Fruit fly (Drosophila melanogaster): ENCODE measurements around the gene CG11529.
A peak's percentile ranks its signal among the peaks of the same experiment; 100 is the strongest.

CG11529 gene

DNA sequence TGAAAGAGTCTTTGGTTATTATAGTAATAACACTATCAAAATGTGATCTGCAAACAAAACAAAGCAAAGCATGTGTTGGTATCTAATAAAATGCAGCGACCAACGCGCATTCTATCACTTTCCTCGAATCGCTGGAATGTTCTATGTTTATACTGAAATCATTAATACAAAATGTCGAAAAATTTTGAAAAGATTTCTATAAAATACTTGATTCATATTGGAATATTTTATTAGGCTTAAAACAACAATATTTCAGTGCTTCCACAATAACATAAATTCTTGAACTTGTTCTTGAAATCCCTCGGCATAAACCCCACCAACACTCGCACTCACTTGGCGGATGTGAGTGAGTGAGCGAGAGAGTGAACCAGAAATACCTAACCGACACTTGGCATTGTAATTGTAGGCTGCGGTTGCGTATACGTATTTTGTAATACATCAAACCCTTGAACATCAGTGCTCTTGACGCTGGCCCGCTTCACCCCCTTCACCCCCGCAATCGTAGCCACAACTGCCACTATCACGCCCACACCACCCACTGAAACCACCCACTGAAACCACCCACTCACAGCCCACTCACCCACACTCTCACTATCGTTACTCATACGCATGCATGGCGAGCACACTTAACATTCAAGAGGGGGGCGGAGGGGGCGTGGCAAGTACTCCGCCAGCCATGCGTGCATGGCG, 25.5 kb downstream of the CG11529 start (continued):
- TF ChIP-seq CG6689 (GFP tag; IDR thresholded peaks at IDR 0.05) (peak; percentile 52), abd-A (tag; optimal IDR thresholded peaks at IDR 0.05) (no peak), CG16813 (GFP tag; IDR thresholded peaks at IDR 0.05; ENCODE audit: partially characterized antibody) (no peak), CG7963 (GFP tag; IDR thresholded peaks at IDR 0.05; ENCODE audit: partially characterized antibody) (no peak), MTF-1 (GFP tag; optimal IDR thresholded peaks at IDR 0.05; ENCODE audit: borderline replicate concordance) (peak; percentile 17), CG42726 (GFP tag; IDR thresholded peaks at IDR 0.05; ENCODE audit: partially characterized antibody) (no peak), nmo (GFP tag; optimal IDR thresholded peaks at IDR 0.05) (peak; percentile 48), CG32532 (GFP tag; IDR thresholded peaks at IDR 0.05) (peak; percentile 39; the same call in 1 of the 2 replicates), CG17802 (tag; optimal IDR thresholded peaks at IDR 0.05) (no peak), D19A (tag; optimal IDR thresholded peaks at IDR 0.05) (peak; percentile 56), CG4617 (GFP tag; optimal IDR thresholded peaks at IDR 0.05; ENCODE audit: borderline replicate concordance) (no peak), trem (tag; optimal IDR thresholded peaks at IDR 0.05) (no peak), stc (GFP tag; IDR thresholded peaks at IDR 0.05) (peak; percentile 58), bab2 (GFP tag; optimal IDR thresholded peaks at IDR 0.05) (no peak), NfI (GFP tag; optimal IDR thresholded peaks at IDR 0.05) (peak; percentile 9), CG12219 (GFP tag; optimal IDR thresholded peaks at IDR 0.05) (peak; percentile 43), sd (tag; optimal IDR thresholded peaks at IDR 0.05) (peak; percentile 72), gcm2 (GFP tag; optimal IDR thresholded peaks at IDR 0.05) (no peak), Blimp-1 (GFP tag; optimal IDR thresholded peaks at IDR 0.05) (peak; percentile 52), CG7745 (tag; optimal IDR thresholded peaks at IDR 0.05) (no peak), CTCF (GFP tag; optimal IDR thresholded peaks at IDR 0.05) (no peak), caup (GFP tag; optimal IDR thresholded peaks at IDR 0.05; ENCODE audit: severe bottlenecking) (peak; percentile 12), Dip2 (GFP tag; IDR thresholded peaks at IDR 0.05) (no peak), CG17186 (GFP tag; optimal IDR thresholded peaks at IDR 0.05) (no peak), sr (GFP tag; IDR thresholded peaks at IDR 0.05) (peak; percentile 79), zfh1 (GFP tag; IDR thresholded peaks at IDR 0.05) (peak; percentile 64), MESR4 (GFP tag; optimal IDR thresholded peaks at IDR 0.05) (no peak), fd96Cb (tag; optimal IDR thresholded peaks at IDR 0.05) (peak; percentile 11), CG16779 (GFP tag; IDR thresholded peaks at IDR 0.05) (peak; percentile 6; the same call in 1 of the 2 replicates), tgo (GFP tag; IDR thresholded peaks at IDR 0.05) (peak; percentile 22; the same call in 1 of the 3 replicates), CG12299 (tag; optimal IDR thresholded peaks at IDR 0.05) (no peak), CG10431 (GFP tag; optimal IDR thresholded peaks at IDR 0.05) (no peak), pnt (GFP tag; optimal IDR thresholded peaks at IDR 0.05) (no peak), ERR (GFP tag; optimal IDR thresholded peaks at IDR 0.05) (no peak), gem (tag; optimal IDR thresholded peaks at IDR 0.05) (peak; percentile 65), CG18262 (tag; optimal IDR thresholded peaks at IDR 0.05) (peak; percentile 56), CG11247 (GFP tag; IDR thresholded peaks at IDR 0.05) (0 out of 2 replicates have a peak, but pooled peaks have one; percentile 31), CG10979 (tag; optimal IDR thresholded peaks at IDR 0.05) (no peak), Bteb2 (GFP tag; optimal IDR thresholded peaks at IDR 0.05) (no peak), CG13123 (GFP tag; optimal IDR thresholded peaks at IDR 0.05) (no peak), ranshi (GFP tag; IDR thresholded peaks at IDR 0.05) (peak; percentile 63), Opbp (GFP tag; IDR thresholded peaks at IDR 0.05; ENCODE audit: partially characterized antibody) (no peak), PHDP (tag; optimal IDR thresholded peaks at IDR 0.05) (peak; percentile 72), CG14014 (GFP tag; IDR thresholded peaks at IDR 0.05) (peak; percentile 62; the same call in 1 of the 2 replicates), CG4424 (GFP tag; optimal IDR thresholded peaks at IDR 0.05) (peak; percentile 2), crol (GFP tag; IDR thresholded peaks at IDR 0.05) (peak; percentile 89), Dbx (GFP tag; IDR thresholded peaks at IDR 0.05) (no peak), HLH54F (GFP tag; optimal IDR thresholded peaks at IDR 0.05) (no peak), CG8478 (optimal IDR thresholded peaks at IDR 0.05) (no peak), CG13624 (GFP tag; optimal IDR thresholded peaks at IDR 0.05) (no peak)

Data from whole organism, embryonic.